Fruit fly (Drosophila melanogaster): ENCODE measurements around the gene CG13014.
A peak's percentile ranks its signal among the peaks of the same experiment; 100 is the strongest.

CG13014 gene

dm6 chrX:16581703-16582102, 6.0 kb upstream of the CG13014 start (continued):
- TF ChIP-seq CG13296 (GFP tag; optimal IDR thresholded peaks at IDR 0.05) (no peak), scrt (GFP tag; optimal IDR thresholded peaks at IDR 0.05) (peak; percentile 4), CG2199 (GFP tag; IDR thresholded peaks at IDR 0.05) (no peak), CG11504 (tag; optimal IDR thresholded peaks at IDR 0.05) (peak; percentile 29), CG13424 (tag; optimal IDR thresholded peaks at IDR 0.05) (peak; percentile 22), CG18599 (GFP tag; optimal IDR thresholded peaks at IDR 0.05) (peak; percentile 57), CG10267 (tag; optimal IDR thresholded peaks at IDR 0.05) (no peak), ssp (GFP tag; IDR thresholded peaks at IDR 0.05) (no peak), Max (GFP tag; optimal IDR thresholded peaks at IDR 0.05) (no peak), lilli (GFP tag; optimal IDR thresholded peaks at IDR 0.05) (peak; percentile 8), Med (GFP tag) (peak; percentile 70), usp (GFP tag; optimal IDR thresholded peaks at IDR 0.05) (no peak), row (GFP tag; IDR thresholded peaks at IDR 0.05) (peak; percentile 44; the same call in 2 of the 3 replicates), ac (GFP tag; optimal IDR thresholded peaks at IDR 0.05) (no peak), CG7839 (tag; optimal IDR thresholded peaks at IDR 0.05) (peak; percentile 10), Fer1 (GFP tag; optimal IDR thresholded peaks at IDR 0.05) (peak; percentile 36), lmd (GFP tag; IDR thresholded peaks at IDR 0.05) (no peak), gem (tag; optimal IDR thresholded peaks at IDR 0.05) (peak; percentile 38), CG17361 (GFP tag; IDR thresholded peaks at IDR 0.05) (0 out of 3 replicates have a peak, but pooled peaks have one; percentile 15), CG2120 (GFP tag; optimal IDR thresholded peaks at IDR 0.05) (peak; percentile 34), emc (GFP tag; optimal IDR thresholded peaks at IDR 0.05) (no peak), lab (GFP tag; optimal IDR thresholded peaks at IDR 0.05) (peak; percentile 31), sens (GFP tag) (peak; percentile 64), CG6683 (GFP tag; optimal IDR thresholded peaks at IDR 0.05) (no peak), zfh2 (GFP tag; optimal IDR thresholded peaks at IDR 0.05) (peak; percentile 39)

dm6 chrX:16582145-16582544, 5.5 kb upstream of the CG13014 start:
- TF ChIP-seq cg (GFP tag; optimal IDR thresholded peaks at IDR 0.05) (peak; percentile 19), al (GFP tag; IDR thresholded peaks at IDR 0.05) (no peak), chinmo (GFP tag; IDR thresholded peaks at IDR 0.05; ENCODE audit: partially characterized antibody) (0 out of 4 replicates have a peak, but pooled peaks have one; percentile 13), Adf1 (GFP tag; IDR thresholded peaks at IDR 0.05) (peak; percentile 93), scrt (GFP tag; optimal IDR thresholded peaks at IDR 0.05) (peak; percentile 17), Med (GFP tag) (peak; percentile 41)

- no peak for TF ChIP-seq CG2120 (GFP tag; optimal IDR thresholded peaks at IDR 0.05)
- no peak for TF ChIP-seq CG6689 (GFP tag; IDR thresholded peaks at IDR 0.05)
- TF ChIP-seq gsb (GFP tag; IDR thresholded peaks at IDR 0.05): no peak
- no peak for TF ChIP-seq disco-r (GFP tag; optimal IDR thresholded peaks at IDR 0.05)
- no peak for TF ChIP-seq unc-4 (GFP tag; IDR thresholded peaks at IDR 0.05; ENCODE audit: partially characterized antibody)
- TF ChIP-seq hth (optimal IDR thresholded peaks at IDR 0.05): no peak
- TF ChIP-seq Blimp-1 (GFP tag; optimal IDR thresholded peaks at IDR 0.05): no peak
- no peak for TF ChIP-seq sens (GFP tag)
- TF ChIP-seq Dip2 (GFP tag; IDR thresholded peaks at IDR 0.05): no peak
- TF ChIP-seq ttk (GFP tag; IDR thresholded peaks at IDR 0.05): no peak
- TF ChIP-seq oc (tag; optimal IDR thresholded peaks at IDR 0.05): no peak
- no peak for TF ChIP-seq Xbp1 (GFP tag; optimal IDR thresholded peaks at IDR 0.05)
- TF ChIP-seq lmd (GFP tag; IDR thresholded peaks at IDR 0.05): no peak
- no peak for TF ChIP-seq Dp (GFP tag; optimal IDR thresholded peaks at IDR 0.05)
- no peak for TF ChIP-seq CG31224 (GFP tag; IDR thresholded peaks at IDR 0.05)
- TF ChIP-seq B-H2 (GFP tag; optimal IDR thresholded peaks at IDR 0.05): no peak
- TF ChIP-seq HLH54F (GFP tag; optimal IDR thresholded peaks at IDR 0.05): no peak
- no peak for TF ChIP-seq CG4282 (GFP tag; optimal IDR thresholded peaks at IDR 0.05)
- TF ChIP-seq CG11247 (GFP tag; IDR thresholded peaks at IDR 0.05): no peak
- no peak for TF ChIP-seq twi (tag; optimal IDR thresholded peaks at IDR 0.05)
Observed at dm6 chrX:16583730-16584129, 3.9 kb upstream of the CG13014 start.

Data from whole organism, embryonic.